Worm (Caenorhabditis elegans): ENCODE measurements around the gene F46B6.9.

DNA sequence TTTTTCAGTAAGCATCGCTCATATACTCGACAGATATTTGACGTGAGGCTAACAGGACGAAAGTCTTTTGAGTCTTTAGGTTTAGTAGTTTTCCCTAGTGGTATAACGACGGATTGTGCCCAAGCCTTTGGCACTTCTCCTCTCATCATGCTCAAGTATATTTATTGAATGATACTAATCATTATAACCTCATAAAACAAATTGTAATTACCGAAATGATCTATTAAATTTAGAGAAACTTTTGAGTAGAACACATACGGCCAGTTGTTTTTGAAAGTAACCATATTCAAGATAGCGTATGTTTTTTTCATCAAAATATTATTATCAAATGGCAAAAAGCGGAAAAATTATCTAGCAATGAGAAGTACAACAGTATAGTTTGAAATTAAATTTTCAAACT, 25.4 kb upstream of the F46B6.9 start:
- no peak for TF ChIP-seq ama-1 (optimal IDR thresholded peaks at IDR 0.05)
- TF ChIP-seq ama-1 (GFP tag; optimal IDR thresholded peaks at IDR 0.05): no peak
- TF ChIP-seq mel-28 (tag; optimal IDR thresholded peaks at IDR 0.05; ENCODE audit: borderline replicate concordance): no peak

All from whole organism, young adult.